Fruit fly (Drosophila melanogaster): ENCODE data around the gene Spn77Bb.

Spn77Bb gene

DNA sequence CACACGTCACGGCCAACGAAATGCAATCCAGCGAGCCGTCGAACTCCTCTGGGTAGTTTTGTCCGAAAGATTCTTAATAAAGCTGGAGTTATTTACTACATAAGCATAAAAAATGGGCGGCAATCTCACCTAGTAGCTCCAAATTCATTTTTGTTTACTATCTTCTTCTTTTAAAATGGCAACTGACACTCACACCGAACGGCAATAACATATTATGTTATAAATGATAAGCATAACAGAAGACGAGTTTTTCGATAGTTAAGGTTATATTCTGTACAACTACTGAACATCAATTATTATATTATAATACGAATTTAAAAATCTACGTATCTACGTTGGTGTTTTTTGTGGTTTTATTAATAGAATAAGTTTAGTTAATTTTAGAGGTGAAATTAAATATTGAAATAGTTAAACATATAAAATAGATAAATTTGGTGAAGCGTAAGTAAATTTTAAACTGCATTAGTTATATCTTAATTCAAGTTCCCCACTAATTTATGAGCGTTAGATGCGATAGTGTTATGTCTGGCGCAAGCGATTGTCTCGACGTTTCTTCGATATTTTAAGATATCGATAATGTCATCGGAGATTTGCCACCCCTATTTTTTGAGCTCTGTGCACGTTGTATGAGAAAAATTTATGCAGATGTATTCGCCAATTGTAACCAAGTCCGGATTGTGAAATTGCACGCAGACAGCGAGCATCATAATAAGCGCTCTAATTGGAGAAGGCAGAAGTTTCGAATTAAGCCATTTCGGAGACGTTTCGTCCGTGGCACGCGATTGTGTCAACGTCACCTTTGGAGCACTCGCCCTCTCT lies 27.2 kb downstream of the Spn77Bb start, which contains the start of the genes Rbbp5 and eRF1 (continued):
- peak; percentile 61 for TF ChIP-seq pho (GFP tag; optimal IDR thresholded peaks at IDR 0.05)
- TF ChIP-seq CG13775 (GFP tag; optimal IDR thresholded peaks at IDR 0.05): peak; percentile 78
- TF ChIP-seq nau (GFP tag; optimal IDR thresholded peaks at IDR 0.05): no peak
- no peak for TF ChIP-seq NC2β (GFP tag; optimal IDR thresholded peaks at IDR 0.05)
- peak; percentile 86 for TF ChIP-seq CG14710 (tag; optimal IDR thresholded peaks at IDR 0.05)
- peak; percentile 55 for TF ChIP-seq CG33557 (GFP tag; optimal IDR thresholded peaks at IDR 0.05)
- TF ChIP-seq Nf-YA (GFP tag; IDR thresholded peaks at IDR 0.05): no peak
- TF ChIP-seq kni (GFP tag; optimal IDR thresholded peaks at IDR 0.05): no peak
- peak; percentile 29 for TF ChIP-seq CG3838 (GFP tag; optimal IDR thresholded peaks at IDR 0.05)
- no peak for TF ChIP-seq sr (GFP tag; IDR thresholded peaks at IDR 0.05)
- no peak for TF ChIP-seq CG16779 (GFP tag; IDR thresholded peaks at IDR 0.05)
- TF ChIP-seq CG17829 (tag; optimal IDR thresholded peaks at IDR 0.05): peak; percentile 79
- no peak for TF ChIP-seq HHEX (GFP tag; optimal IDR thresholded peaks at IDR 0.05)
- TF ChIP-seq CG31441 (GFP tag; IDR thresholded peaks at IDR 0.05): peak; percentile 80; the same call in 1 of the 2 replicates
- peak; percentile 72 for TF ChIP-seq CG15514 (GFP tag; optimal IDR thresholded peaks at IDR 0.05)
- peak; percentile 55 for TF ChIP-seq HmgZ (tag; optimal IDR thresholded peaks at IDR 0.05)
- TF ChIP-seq Camta (GFP tag; optimal IDR thresholded peaks at IDR 0.05): peak; percentile 30
- TF ChIP-seq Eip74EF (GFP tag; optimal IDR thresholded peaks at IDR 0.05): peak in 1 of 2 experiments; percentile 3
- TF ChIP-seq MTF-1 (GFP tag; optimal IDR thresholded peaks at IDR 0.05; ENCODE audit: borderline replicate concordance): no peak
- TF ChIP-seq Dip2 (GFP tag; IDR thresholded peaks at IDR 0.05): no peak
- peak; percentile 71 for TF ChIP-seq vfl (GFP tag; optimal IDR thresholded peaks at IDR 0.05)
- TF ChIP-seq CG6272 (GFP tag; IDR thresholded peaks at IDR 0.05): no peak
- peak; percentile 53 for TF ChIP-seq Antp (GFP tag; optimal IDR thresholded peaks at IDR 0.05)
- 0 out of 2 replicates have a peak, but pooled peaks have one; percentile 22 for TF ChIP-seq CG11696 (GFP tag; IDR thresholded peaks at IDR 0.05)
- TF ChIP-seq ATbp (GFP tag; optimal IDR thresholded peaks at IDR 0.05): no peak
- TF ChIP-seq CG9437 (GFP tag; optimal IDR thresholded peaks at IDR 0.05): peak; percentile 48
- peak; percentile 49; the same call in 1 of the 2 replicates for TF ChIP-seq peb (GFP tag; IDR thresholded peaks at IDR 0.05)
- peak in 1 of 2 experiments; percentile 75 for TF ChIP-seq bsh (GFP tag; optimal IDR thresholded peaks at IDR 0.05)
- TF ChIP-seq chm (GFP tag; IDR thresholded peaks at IDR 0.05): peak; percentile 61
- peak; percentile 2 for TF ChIP-seq Dp (GFP tag; optimal IDR thresholded peaks at IDR 0.05)
- peak; percentile 69 for TF ChIP-seq CG10147 (GFP tag; optimal IDR thresholded peaks at IDR 0.05)
- TF ChIP-seq Med (GFP tag): peak; percentile 92
- peak; percentile 10 for TF ChIP-seq CG12769 (tag; optimal IDR thresholded peaks at IDR 0.05)
- TF ChIP-seq CG8924 (tag; optimal IDR thresholded peaks at IDR 0.05): peak; percentile 85
- TF ChIP-seq CoRest (tag; optimal IDR thresholded peaks at IDR 0.05): peak; percentile 88
- peak; percentile 49; the same call in 2 of the 3 replicates for TF ChIP-seq CG7357 (GFP tag; IDR thresholded peaks at IDR 0.05)
- TF ChIP-seq Dfd (GFP tag; optimal IDR thresholded peaks at IDR 0.05): no peak
- TF ChIP-seq Jarid2 (GFP tag; optimal IDR thresholded peaks at IDR 0.05): no peak
- no peak for TF ChIP-seq Usf (GFP tag; optimal IDR thresholded peaks at IDR 0.05)
- TF ChIP-seq CG16863 (GFP tag; optimal IDR thresholded peaks at IDR 0.05): peak; percentile 32
- peak; percentile 85 for TF ChIP-seq zfh1 (GFP tag; IDR thresholded peaks at IDR 0.05)
- peak; percentile 44 for TF ChIP-seq Oli (tag; optimal IDR thresholded peaks at IDR 0.05)
- TF ChIP-seq Taf1 (GFP tag; IDR thresholded peaks at IDR 0.05): peak; percentile 70
- TF ChIP-seq bab2 (GFP tag; optimal IDR thresholded peaks at IDR 0.05): peak; percentile 60
- peak; percentile 80 for TF ChIP-seq zen2 (GFP tag; IDR thresholded peaks at IDR 0.05; ENCODE audit: partially characterized antibody)
- TF ChIP-seq tio (GFP tag; optimal IDR thresholded peaks at IDR 0.05): no peak
- no peak for TF ChIP-seq Hr39 (optimal IDR thresholded peaks at IDR 0.05)
- no peak for TF ChIP-seq CG10274 (GFP tag; optimal IDR thresholded peaks at IDR 0.05)
